Fruit fly (Drosophila melanogaster) whole organism, embryonic: ENCODE data around the gene Cep164.

Experiments
- CG10274 ChIP-seq: fragments of 200-800 bp; sonication (Bioruptor generic); optimal IDR thresholded peaks from 3 replicates; lab custom pipeline; 2017; ENCODE audit warnings: missing biosample characterization, mild to moderate bottlenecking, missing genetic modification characterization
- CG10321 ChIP-seq: fragments of 200-800 bp; sonication (Bioruptor generic); IDR thresholded peaks from 2 replicates; pipeline ENCODE4 v1.3.6; 2022; ENCODE audit warnings: missing biosample characterization, missing genetic modification characterization
- CG10654 ChIP-seq: fragments of 200-800 bp; sonication (Bioruptor generic); optimal IDR thresholded peaks from 2 replicates; lab custom pipeline; 2016; ENCODE audit warnings: missing biosample characterization, missing genetic modification characterization
- CG11695 ChIP-seq: fragments of 200-800 bp; sonication (Bioruptor generic); IDR thresholded peaks from 3 replicates; pipeline ENCODE4 v1.3.6; 2022; ENCODE audit warnings: missing biosample characterization, missing genetic modification characterization
- CG12942 ChIP-seq: fragments of 200-800 bp; sonication (Bioruptor generic); optimal IDR thresholded peaks from 3 replicates; lab custom pipeline; 2016; ENCODE audit warnings: missing biosample characterization, missing genetic modification characterization
- CG14441 ChIP-seq: fragments of 200-800 bp; sonication (Bioruptor generic); IDR thresholded peaks from 2 replicates; pipeline ENCODE4 v1.3.6; 2022; ENCODE audit warnings: missing biosample characterization, missing genetic modification characterization
- CG15514 ChIP-seq: fragments of 200-800 bp; sonication (Bioruptor generic); optimal IDR thresholded peaks from 3 replicates; lab custom pipeline; 2017; ENCODE audit warnings: missing biosample characterization, missing genetic modification characterization, mild to moderate bottlenecking, moderate library complexity, missing genetic modification reagents
- CG16813 ChIP-seq: fragments of 200-800 bp; sonication (Bioruptor generic); IDR thresholded peaks from 3 replicates; pipeline ENCODE4 v1.3.6; 2022; ENCODE audit warnings: missing biosample characterization, missing genetic modification characterization; ENCODE audit not compliant: partially characterized antibody
- CG17328 ChIP-seq: fragments of 200-800 bp; sonication (Bioruptor generic); IDR thresholded peaks from 2 replicates; pipeline ENCODE4 v1.3.6; 2022; ENCODE audit warnings: missing biosample characterization, missing genetic modification characterization
- CG17385 ChIP-seq: fragments of 200-800 bp; sonication (Bioruptor generic); optimal IDR thresholded peaks from 3 replicates; lab custom pipeline; 2018; ENCODE audit warnings: missing biosample characterization, mild to moderate bottlenecking, missing genetic modification characterization
- CG17568 ChIP-seq: fragments of 200-800 bp; sonication (Bioruptor generic); optimal IDR thresholded peaks from 2 replicates; lab custom pipeline; 2018; ENCODE audit warnings: missing biosample characterization, mild to moderate bottlenecking, missing genetic modification characterization, moderate library complexity
- CG18599 ChIP-seq: fragments of 200-800 bp; sonication (Bioruptor generic); optimal IDR thresholded peaks from 3 replicates; lab custom pipeline; 2017; ENCODE audit warnings: missing biosample characterization, missing genetic modification characterization, mild to moderate bottlenecking, moderate library complexity, missing genetic modification reagents
- CG30431 ChIP-seq: fragments of 200-800 bp; sonication (Bioruptor generic); optimal IDR thresholded peaks from 2 replicates; lab custom pipeline; 2017; ENCODE audit warnings: missing biosample characterization, missing genetic modification characterization
- CG31441 ChIP-seq: fragments of 200-800 bp; sonication (Bioruptor generic); IDR thresholded peaks from 2 replicates; pipeline ENCODE4 v1.3.6; 2022; ENCODE audit warnings: missing biosample characterization, missing genetic modification characterization
- CG34376 ChIP-seq: fragments of 200-800 bp; sonication (Bioruptor generic); optimal IDR thresholded peaks from 2 replicates; lab custom pipeline; 2018; ENCODE audit warnings: missing biosample characterization, mild to moderate bottlenecking, missing genetic modification characterization
- CG42726 ChIP-seq: fragments of 200-800 bp; sonication (Bioruptor generic); IDR thresholded peaks from 2 replicates; pipeline ENCODE4 v1.3.6; 2022; ENCODE audit warnings: missing biosample characterization, missing genetic modification characterization; ENCODE audit not compliant: partially characterized antibody
- CG4282 ChIP-seq: fragments of 200-800 bp; sonication (Bioruptor generic); optimal IDR thresholded peaks from 2 replicates; lab custom pipeline; 2016; ENCODE audit warnings: missing biosample characterization, missing genetic modification characterization
- CG4328 ChIP-seq: fragments of 200-800 bp; sonication (Bioruptor generic); optimal IDR thresholded peaks from 3 replicates; lab custom pipeline; 2017; ENCODE audit warnings: missing biosample characterization, missing genetic modification reagents, missing genetic modification characterization
- CG43689 ChIP-seq: fragments of 200-800 bp; sonication (Bioruptor generic); IDR thresholded peaks from 2 replicates; pipeline ENCODE4 v1.3.6; 2022; ENCODE audit warnings: missing biosample characterization, missing genetic modification characterization
- CG6791 ChIP-seq: fragments of 200-800 bp; sonication (Bioruptor generic); IDR thresholded peaks from 3 replicates; pipeline ENCODE4 v1.3.6; 2022; ENCODE audit warnings: missing biosample characterization, missing genetic modification characterization; ENCODE audit not compliant: partially characterized antibody
- CG7745 ChIP-seq: fragments of 200-800 bp; sonication (Bioruptor generic); optimal IDR thresholded peaks from 2 replicates; lab custom pipeline; 2018; ENCODE audit warnings: missing biosample characterization, mild to moderate bottlenecking, missing genetic modification characterization, moderate library complexity
- CG7786 ChIP-seq: fragments of 200-800 bp; sonication (Bioruptor generic); optimal IDR thresholded peaks from 2 replicates; lab custom pipeline; 2016; ENCODE audit warnings: missing biosample characterization, missing genetic modification characterization
- CG9797 ChIP-seq: fragments of 200-800 bp; sonication (Bioruptor generic); optimal IDR thresholded peaks from 3 replicates; lab custom pipeline; 2018; ENCODE audit warnings: missing biosample characterization, mild to moderate bottlenecking, missing genetic modification characterization
- CrebB ChIP-seq: fragments of 200-800 bp; sonication (Bioruptor generic); optimal IDR thresholded peaks from 3 replicates; lab custom pipeline; 2018; ENCODE audit warnings: missing biosample characterization, mild to moderate bottlenecking, missing genetic modification characterization
- Drgx ChIP-seq: fragments of 200-800 bp; sonication (Bioruptor generic); IDR thresholded peaks from 2 replicates; pipeline ENCODE4 v1.3.6; 2022; ENCODE audit warnings: missing biosample characterization, missing genetic modification characterization
- Ets97D ChIP-seq: fragments of 200-800 bp; sonication (Bioruptor generic); optimal IDR thresholded peaks from 3 replicates; lab custom pipeline; 2016; ENCODE audit warnings: missing biosample characterization, missing genetic modification characterization
- HmgD ChIP-seq: fragments of 200-800 bp; sonication (Bioruptor generic); optimal IDR thresholded peaks from 3 replicates; lab custom pipeline; 2016; ENCODE audit warnings: missing biosample characterization, missing genetic modification characterization
- MESR4 ChIP-seq: fragments of 200-800 bp; sonication (Bioruptor generic); optimal IDR thresholded peaks from 2 replicates; lab custom pipeline; 2018; ENCODE audit warnings: missing biosample characterization, mild to moderate bottlenecking, missing genetic modification characterization, moderate library complexity
- Rx ChIP-seq: fragments of 200-800 bp; sonication (Bioruptor generic); IDR thresholded peaks from 2 replicates; pipeline ENCODE4 v1.3.6; 2022; ENCODE audit warnings: missing biosample characterization, missing genetic modification characterization
- Taf1 ChIP-seq: fragments of 200-800 bp; sonication (Bioruptor generic); IDR thresholded peaks from 2 replicates; pipeline ENCODE4 v1.3.6; 2022; ENCODE audit warnings: missing biosample characterization, missing genetic modification characterization
- bowl ChIP-seq: fragments of 200-800 bp; sonication (Bioruptor generic); IDR thresholded peaks from 2 replicates; pipeline ENCODE4 v1.3.6; 2022; ENCODE audit warnings: missing biosample characterization, missing genetic modification characterization
- crol ChIP-seq: fragments of 200-800 bp; sonication (Bioruptor generic); IDR thresholded peaks from 2 replicates; pipeline ENCODE4 v1.3.6; 2022; ENCODE audit warnings: missing biosample characterization, missing genetic modification characterization
- esg ChIP-seq: fragments of 200-800 bp; sonication (Bioruptor generic); conservative IDR thresholded peaks from 2 replicates; pipeline ENCODE4 v1.3.6; 2022; ENCODE audit warnings: missing biosample characterization, missing genetic modification characterization
- eve ChIP-seq, 2 experiments: fragments of >200 bp; optimal IDR thresholded peaks; 2 replicates each; lab custom pipeline; 2017; ENCODE audit warnings: missing biosample characterization in 2 of 2, missing genetic modification characterization in 2 of 2
- exex ChIP-seq: fragments of 200-800 bp; sonication (Bioruptor generic); optimal IDR thresholded peaks from 4 replicates; lab custom pipeline; 2018; ENCODE audit warnings: missing biosample characterization, mild to moderate bottlenecking, missing genetic modification characterization, moderate library complexity
- fd64A ChIP-seq: fragments of 200-800 bp; sonication (Bioruptor generic); optimal IDR thresholded peaks from 3 replicates; lab custom pipeline; 2018; ENCODE audit warnings: missing biosample characterization, mild to moderate bottlenecking, missing genetic modification characterization
- gcm ChIP-seq: fragments of 200-800 bp; sonication (Bioruptor generic); optimal IDR thresholded peaks from 2 replicates; lab custom pipeline; 2019; ENCODE audit warnings: missing biosample characterization, mild to moderate bottlenecking, missing genetic modification characterization, moderate library complexity
- gfzf ChIP-seq: fragments of 200-800 bp; sonication (Bioruptor generic); optimal IDR thresholded peaks from 2 replicates; lab custom pipeline; 2016; ENCODE audit warnings: missing biosample characterization, mild to moderate bottlenecking, missing genetic modification characterization, moderate library complexity
- hth ChIP-seq: fragments of >200 bp; optimal IDR thresholded peaks from 2 replicates; lab custom pipeline; 2017; ENCODE audit warnings: inconsistent platforms
- knrl ChIP-seq: fragments of 200-800 bp; sonication (Bioruptor generic); IDR thresholded peaks from 3 replicates; pipeline ENCODE4 v1.3.6; 2022; ENCODE audit warnings: missing biosample characterization, missing genetic modification characterization; ENCODE audit not compliant: partially characterized antibody
- nom ChIP-seq: fragments of 200-800 bp; sonication (Bioruptor generic); optimal IDR thresholded peaks from 2 replicates; lab custom pipeline; 2017; ENCODE audit warnings: missing biosample characterization, missing genetic modification characterization, mild to moderate bottlenecking, moderate library complexity, missing genetic modification reagents
- rib ChIP-seq: fragments of 200-800 bp; sonication (Bioruptor generic); IDR thresholded peaks from 2 replicates; pipeline ENCODE4 v1.3.6; 2022; ENCODE audit warnings: missing biosample characterization, missing genetic modification characterization
- row ChIP-seq: fragments of 200-800 bp; sonication (Bioruptor generic); IDR thresholded peaks from 3 replicates; pipeline ENCODE4 v1.3.6; 2022; ENCODE audit warnings: missing biosample characterization, missing genetic modification characterization
- schlank ChIP-seq: fragments of 200-800 bp; sonication (Bioruptor generic); optimal IDR thresholded peaks from 2 replicates; lab custom pipeline; 2018; ENCODE audit warnings: missing biosample characterization, mild to moderate bottlenecking, missing genetic modification characterization
- sens ChIP-seq: fragments of 200-800 bp; sonication (Bioruptor generic); peaks from one replicate; lab custom pipeline; 2016; ENCODE audit warnings: missing biosample characterization, missing genetic modification characterization
- sima ChIP-seq: fragments of 200-800 bp; sonication (Bioruptor generic); optimal IDR thresholded peaks from 2 replicates; lab custom pipeline; 2016; ENCODE audit warnings: missing biosample characterization, missing genetic modification characterization
- sna ChIP-seq: fragments of 200-800 bp; sonication (Bioruptor generic); IDR thresholded peaks from 2 replicates; pipeline ENCODE4 v1.3.6; 2022; ENCODE audit warnings: missing biosample characterization, missing genetic modification characterization; ENCODE audit not compliant: partially characterized antibody
- vnd ChIP-seq: fragments of 200-800 bp; sonication (Bioruptor generic); IDR thresholded peaks from 3 replicates; pipeline ENCODE4 v1.3.6; 2022; ENCODE audit warnings: missing biosample characterization, missing genetic modification characterization; ENCODE audit not compliant: partially characterized antibody
- zen2 ChIP-seq: fragments of 200-800 bp; sonication (Bioruptor generic); IDR thresholded peaks from 3 replicates; pipeline ENCODE4 v1.3.6; 2022; ENCODE audit warnings: missing biosample characterization, missing genetic modification characterization; ENCODE audit not compliant: partially characterized antibody

Cep164 gene

dm6 chrX:15991618-15992526 lies 9.1 kb upstream of the Cep164 start, which contains the start of the genes CG46312, eIF5 and exd (continued):
- peak; percentile 79 for TF ChIP-seq vnd
- TF ChIP-seq hth (lab: Kevin White, UChicago): no peak
- no peak for TF ChIP-seq CG12942
- TF ChIP-seq CG31441 (GFP tag; lab: Robert Waterston, UW): no peak
- no peak for TF ChIP-seq CG17385 (GFP tag; lab: Kevin White, UChicago)
- no peak for TF ChIP-seq Rx (GFP tag; lab: Robert Waterston, UW)
- TF ChIP-seq CG4328 (GFP tag; lab: Kevin White, UChicago): no peak
- TF ChIP-seq CG6791: peak; percentile 88
- no peak for TF ChIP-seq CG14441 (GFP tag; lab: Robert Waterston, UW)
- peak; percentile 15 for TF ChIP-seq nom (GFP tag; lab: Kevin White, UChicago)
- no peak for TF ChIP-seq CG4282 (GFP tag; lab: Kevin White, UChicago)
- TF ChIP-seq CG43689 (GFP tag; lab: Robert Waterston, UW): no peak
- no peak for TF ChIP-seq sima (GFP tag; lab: Kevin White, UChicago)
- TF ChIP-seq esg (GFP tag; lab: Robert Waterston, UW): no peak
- peak; percentile 45 for TF ChIP-seq CG9797 (GFP tag; lab: Kevin White, UChicago)
- TF ChIP-seq CG7745 (tag; lab: Kevin White, UChicago): no peak
- no peak for TF ChIP-seq exex (tag; lab: Kevin White, UChicago)
- TF ChIP-seq CG10321 (GFP tag; lab: Robert Waterston, UW): no peak
- TF ChIP-seq zen2 (GFP tag; lab: Robert Waterston, UW): no peak
- peak; percentile 39; the same call in 1 of the 2 replicates for TF ChIP-seq CG42726 (GFP tag; lab: Robert Waterston, UW)
- TF ChIP-seq rib: no peak
- no peak for TF ChIP-seq schlank (tag; lab: Kevin White, UChicago)
- TF ChIP-seq CG7786 (GFP tag; lab: Kevin White, UChicago): no peak
- TF ChIP-seq HmgD (GFP tag; lab: Kevin White, UChicago): no peak
- no peak for TF ChIP-seq CrebB
- TF ChIP-seq CG18599 (GFP tag; lab: Kevin White, UChicago): no peak
- no peak for TF ChIP-seq Ets97D (GFP tag; lab: Kevin White, UChicago)
- TF ChIP-seq knrl (GFP tag; lab: Robert Waterston, UW): peak; percentile 69; the same call in 2 of the 3 replicates
- no peak for TF ChIP-seq Drgx (GFP tag; lab: Robert Waterston, UW)
- no peak for TF ChIP-seq CG11695 (GFP tag; lab: Robert Waterston, UW)
- TF ChIP-seq sens (GFP tag; lab: Kevin White, UChicago): peak; percentile 82
- peak; percentile 70 for TF ChIP-seq MESR4
- no peak for TF ChIP-seq CG34376 (GFP tag; lab: Kevin White, UChicago)
- peak; percentile 47 for TF ChIP-seq row (GFP tag; lab: Robert Waterston, UW)
- TF ChIP-seq gcm (GFP tag; lab: Kevin White, UChicago): no peak
- TF ChIP-seq CG17328 (GFP tag; lab: Robert Waterston, UW): no peak
- no peak for TF ChIP-seq Taf1 (GFP tag; lab: Robert Waterston, UW)
- TF ChIP-seq CG10274 (GFP tag; lab: Kevin White, UChicago): no peak
- no peak for TF ChIP-seq CG30431 (GFP tag; lab: Kevin White, UChicago)
- TF ChIP-seq sna (GFP tag; lab: Robert Waterston, UW): 0 out of 2 replicates have a peak, but pooled peaks have one; percentile 23
- no peak for TF ChIP-seq bowl (GFP tag; lab: Robert Waterston, UW)
- peak; percentile 78 for TF ChIP-seq CG16813
- peak; percentile 42 for TF ChIP-seq gfzf (GFP tag; lab: Kevin White, UChicago)
- no peak for TF ChIP-seq CG10654
- no peak for TF ChIP-seq fd64A (GFP tag; lab: Kevin White, UChicago)
- TF ChIP-seq CG15514: peak; percentile 24
- TF ChIP-seq crol (GFP tag; lab: Robert Waterston, UW): no peak
- no peak for TF ChIP-seq CG17568 (GFP tag; lab: Kevin White, UChicago)
- no peak for TF ChIP-seq eve (GFP tag; optimal IDR thresholded peaks at IDR 0.05; lab: Kevin White, UChicago)
